Fruit fly (Drosophila melanogaster) whole organism, embryonic: ENCODE results near the gene Eig71Ek.

Experiments
- CG13894 ChIP-seq: fragments of 200-800 bp; sonication (Bioruptor generic); optimal IDR thresholded peaks from 3 replicates; lab custom pipeline; 2018; ENCODE audit warnings: missing biosample characterization, mild to moderate bottlenecking, missing genetic modification characterization, moderate library complexity
- CG14965 ChIP-seq: fragments of 200-800 bp; sonication (Bioruptor generic); optimal IDR thresholded peaks from 2 replicates; lab custom pipeline; 2016; ENCODE audit warnings: missing biosample characterization, missing genetic modification characterization, borderline replicate concordance
- CG15601 ChIP-seq: fragments of 200-800 bp; sonication (Bioruptor generic); optimal IDR thresholded peaks from 3 replicates; lab custom pipeline; 2019; ENCODE audit warnings: missing biosample characterization, mild to moderate bottlenecking, missing genetic modification characterization, moderate library complexity
- CG1602 ChIP-seq: fragments of 200-800 bp; sonication (Bioruptor generic); optimal IDR thresholded peaks from 3 replicates; lab custom pipeline; 2016; ENCODE audit warnings: missing biosample characterization, missing genetic modification characterization
- CG17359 ChIP-seq: fragments of 200-800 bp; sonication (Bioruptor generic); optimal IDR thresholded peaks from 3 replicates; lab custom pipeline; 2018; ENCODE audit warnings: missing biosample characterization, mild to moderate bottlenecking, missing genetic modification characterization, moderate library complexity
- CG17385 ChIP-seq: fragments of 200-800 bp; sonication (Bioruptor generic); optimal IDR thresholded peaks from 3 replicates; lab custom pipeline; 2018; ENCODE audit warnings: missing biosample characterization, mild to moderate bottlenecking, missing genetic modification characterization
- CG17912 ChIP-seq: fragments of 200-800 bp; sonication (Bioruptor generic); optimal IDR thresholded peaks from 2 replicates; lab custom pipeline; 2018; ENCODE audit warnings: missing biosample characterization, mild to moderate bottlenecking, missing genetic modification characterization
- CG18764 ChIP-seq: fragments of 200-800 bp; sonication (Bioruptor generic); optimal IDR thresholded peaks from 3 replicates; lab custom pipeline; 2016; ENCODE audit warnings: missing biosample characterization, missing genetic modification characterization
- CG3281 ChIP-seq: fragments of 200-800 bp; sonication (Bioruptor generic); optimal IDR thresholded peaks from 3 replicates; lab custom pipeline; 2017; ENCODE audit warnings: missing biosample characterization, mild to moderate bottlenecking, missing genetic modification characterization
- CG6683 ChIP-seq: fragments of 200-800 bp; sonication (Bioruptor generic); optimal IDR thresholded peaks from 2 replicates; lab custom pipeline; 2017; ENCODE audit warnings: missing biosample characterization, mild to moderate bottlenecking, missing genetic modification characterization, missing genetic modification reagents
- CG6791 ChIP-seq: fragments of 200-800 bp; sonication (Bioruptor generic); IDR thresholded peaks from 3 replicates; pipeline ENCODE4 v1.3.6; 2022; ENCODE audit warnings: missing biosample characterization, missing genetic modification characterization; ENCODE audit not compliant: partially characterized antibody
- CG7556 ChIP-seq: fragments of 200-800 bp; sonication (Bioruptor generic); optimal IDR thresholded peaks from 2 replicates; lab custom pipeline; 2017; ENCODE audit warnings: missing biosample characterization, mild to moderate bottlenecking, missing genetic modification characterization
- CG7839 ChIP-seq: fragments of 200-800 bp; sonication (Bioruptor generic); optimal IDR thresholded peaks from 3 replicates; lab custom pipeline; 2018; ENCODE audit warnings: missing biosample characterization, mild to moderate bottlenecking, missing genetic modification characterization, moderate library complexity
- CG7928 ChIP-seq: fragments of 200-800 bp; sonication (Bioruptor generic); optimal IDR thresholded peaks from 2 replicates; lab custom pipeline; 2017; ENCODE audit warnings: missing biosample characterization, mild to moderate bottlenecking, missing genetic modification characterization
- CG8359 ChIP-seq: fragments of 200-800 bp; sonication (Bioruptor generic); optimal IDR thresholded peaks from 2 replicates; lab custom pipeline; 2017; ENCODE audit warnings: missing biosample characterization, mild to moderate bottlenecking, missing genetic modification characterization, borderline replicate concordance
- CG8388 ChIP-seq: fragments of 200-800 bp; sonication (Bioruptor generic); optimal IDR thresholded peaks from 2 replicates; lab custom pipeline; 2019; ENCODE audit warnings: missing biosample characterization, mild to moderate bottlenecking, missing genetic modification characterization, moderate library complexity
- D ChIP-seq, 2 experiments: fragments of 200-800 bp in 1 of 2; fragments of >200 bp in 1 of 2; sonication (Bioruptor generic) in 1 of 2; optimal IDR thresholded peaks; 2 replicates in 1 of 2; 3 replicates in 1 of 2; lab custom pipeline; 2017; ENCODE audit warnings: mild to moderate bottlenecking in 1 of 2, missing biosample characterization in 1 of 2, missing genetic modification characterization in 1 of 2, missing genetic modification reagents in 1 of 2
- D19A ChIP-seq: fragments of 200-800 bp; optimal IDR thresholded peaks from 3 replicates; lab custom pipeline; 2019; ENCODE audit warnings: missing biosample characterization, mild to moderate bottlenecking, missing genetic modification characterization, moderate library complexity
- Dfd ChIP-seq, 2 experiments: fragments of >200 bp; optimal IDR thresholded peaks; 2 replicates each; lab custom pipeline; 2017; ENCODE audit warnings: missing biosample characterization in 2 of 2, missing genetic modification characterization in 2 of 2
- Elba2 ChIP-seq: fragments of 200-800 bp; sonication (Bioruptor generic); optimal IDR thresholded peaks from 3 replicates; lab custom pipeline; 2016; ENCODE audit warnings: missing biosample characterization, missing genetic modification characterization
- H2.0 ChIP-seq: fragments of 200-800 bp; sonication (Bioruptor generic); IDR thresholded peaks from 2 replicates; pipeline ENCODE4 v1.3.6; 2022; ENCODE audit warnings: missing biosample characterization, missing genetic modification characterization
- Hey ChIP-seq: fragments of 200-800 bp; sonication (Bioruptor generic); optimal IDR thresholded peaks from 3 replicates; lab custom pipeline; 2018; ENCODE audit warnings: missing biosample characterization, mild to moderate bottlenecking, missing genetic modification characterization
- Hr51 ChIP-seq, 2 experiments: fragments of 200-800 bp; sonication (Bioruptor generic); optimal IDR thresholded peaks; 2 replicates in 1 of 2; 3 replicates in 1 of 2; lab custom pipeline; 2016 to 2018; ENCODE audit warnings: missing biosample characterization in 2 of 2, missing genetic modification characterization in 2 of 2, mild to moderate bottlenecking in 1 of 2, moderate library complexity in 1 of 2
- Nf-YB ChIP-seq: fragments of 200-800 bp; sonication (Bioruptor generic); optimal IDR thresholded peaks from 3 replicates; lab custom pipeline; 2019; ENCODE audit warnings: missing biosample characterization, mild to moderate bottlenecking, missing genetic modification characterization, moderate library complexity
- Stat92E ChIP-seq, 3 experiments: fragments of >200 bp in 2 of 3; fragments of 200-800 bp in 1 of 3; sonication (Bioruptor generic) in 1 of 3; optimal IDR thresholded peaks; 2 replicates each; lab custom pipeline; 2017 to 2019; ENCODE audit warnings: missing biosample characterization in 3 of 3, missing genetic modification characterization in 3 of 3, mild to moderate bottlenecking in 1 of 3, moderate library complexity in 1 of 3
- Xbp1 ChIP-seq: fragments of 200-800 bp; sonication (Bioruptor generic); optimal IDR thresholded peaks from 3 replicates; lab custom pipeline; 2016; ENCODE audit warnings: missing biosample characterization, mild to moderate bottlenecking, missing genetic modification characterization
- ac ChIP-seq: fragments of 200-800 bp; sonication (Bioruptor generic); optimal IDR thresholded peaks from 3 replicates; lab custom pipeline; 2017; ENCODE audit warnings: missing biosample characterization, mild to moderate bottlenecking, missing genetic modification characterization
- ase ChIP-seq: fragments of 200-800 bp; sonication (Bioruptor generic); IDR thresholded peaks from 3 replicates; pipeline ENCODE4 v1.3.6; 2022; ENCODE audit warnings: missing biosample characterization, missing genetic modification characterization
- bab2 ChIP-seq: fragments of 200-800 bp; sonication (Bioruptor generic); optimal IDR thresholded peaks from 2 replicates; lab custom pipeline; 2016; ENCODE audit warnings: missing biosample characterization, missing genetic modification characterization
- bbx ChIP-seq: fragments of 200-800 bp; sonication (Bioruptor generic); IDR thresholded peaks from 2 replicates; pipeline ENCODE4 v1.3.6; 2022; ENCODE audit warnings: missing biosample characterization, missing genetic modification characterization; ENCODE audit not compliant: partially characterized antibody
- bsh ChIP-seq, 2 experiments: fragments of 200-800 bp; sonication (Bioruptor generic); optimal IDR thresholded peaks; 2 replicates each; lab custom pipeline; 2017 to 2018; ENCODE audit warnings: mild to moderate bottlenecking in 2 of 2, missing biosample characterization in 2 of 2, missing genetic modification characterization in 2 of 2, moderate library complexity in 1 of 2
- chif ChIP-seq, 2 experiments: fragments of 200-800 bp; sonication (Bioruptor generic); optimal IDR thresholded peaks; 3 replicates each; lab custom pipeline; 2016; ENCODE audit warnings: missing biosample characterization in 2 of 2, missing genetic modification characterization in 2 of 2
- chinmo ChIP-seq: fragments of 200-800 bp; sonication (Bioruptor generic); IDR thresholded peaks from 4 replicates; pipeline ENCODE4 v1.3.6; 2022; ENCODE audit warnings: missing biosample characterization, missing genetic modification characterization; ENCODE audit not compliant: partially characterized antibody
- dm ChIP-seq: fragments of 200-800 bp; sonication (Bioruptor generic); optimal IDR thresholded peaks from 3 replicates; lab custom pipeline; 2016; ENCODE audit warnings: missing biosample characterization, missing genetic modification characterization
- dmrt11E ChIP-seq: fragments of 200-800 bp; sonication (Bioruptor generic); optimal IDR thresholded peaks from 3 replicates; lab custom pipeline; 2018; ENCODE audit warnings: missing biosample characterization, mild to moderate bottlenecking, missing genetic modification characterization, moderate library complexity
- ewg ChIP-seq: fragments of 200-800 bp; sonication (Bioruptor generic); optimal IDR thresholded peaks from 3 replicates; lab custom pipeline; 2017; ENCODE audit warnings: mild to moderate bottlenecking, missing biosample characterization, missing genetic modification reagents, missing genetic modification characterization
- fd96Cb ChIP-seq: fragments of 200-800 bp; sonication (Bioruptor generic); optimal IDR thresholded peaks from 2 replicates; lab custom pipeline; 2018; ENCODE audit warnings: missing biosample characterization, mild to moderate bottlenecking, missing genetic modification characterization, moderate library complexity
- gcm ChIP-seq: fragments of 200-800 bp; sonication (Bioruptor generic); optimal IDR thresholded peaks from 2 replicates; lab custom pipeline; 2019; ENCODE audit warnings: missing biosample characterization, mild to moderate bottlenecking, missing genetic modification characterization, moderate library complexity
- h ChIP-seq: fragments of >200 bp; optimal IDR thresholded peaks from 2 replicates; lab custom pipeline; 2017
- lab ChIP-seq: fragments of 200-800 bp; sonication (Bioruptor generic); optimal IDR thresholded peaks from 3 replicates; lab custom pipeline; 2017; ENCODE audit warnings: missing biosample characterization, missing genetic modification characterization, mild to moderate bottlenecking, moderate library complexity, missing genetic modification reagents
- phol ChIP-seq: fragments of 200-800 bp; sonication (Bioruptor generic); optimal IDR thresholded peaks from 3 replicates; lab custom pipeline; 2018; ENCODE audit warnings: missing biosample characterization, mild to moderate bottlenecking, missing genetic modification characterization, moderate library complexity
- run ChIP-seq: fragments of 200-800 bp; sonication (Bioruptor generic); optimal IDR thresholded peaks from 3 replicates; lab custom pipeline; 2018; ENCODE audit warnings: missing biosample characterization, mild to moderate bottlenecking, missing genetic modification characterization
- sd ChIP-seq: fragments of 200-800 bp; sonication (Bioruptor generic); optimal IDR thresholded peaks from 3 replicates; lab custom pipeline; 2018; ENCODE audit warnings: missing biosample characterization, mild to moderate bottlenecking, missing genetic modification characterization, moderate library complexity
- sens ChIP-seq: fragments of 200-800 bp; sonication (Bioruptor generic); peaks from one replicate; lab custom pipeline; 2016; ENCODE audit warnings: missing biosample characterization, missing genetic modification characterization
- sens-2 ChIP-seq: fragments of 200-800 bp; sonication (Bioruptor generic); IDR thresholded peaks from 2 replicates; pipeline ENCODE4 v1.3.6; 2022; ENCODE audit warnings: missing biosample characterization, missing genetic modification characterization
- sob ChIP-seq: fragments of 200-800 bp; sonication (Bioruptor generic); IDR thresholded peaks from 2 replicates; pipeline ENCODE4 v1.3.6; 2022; ENCODE audit warnings: missing biosample characterization, missing genetic modification characterization
- vvl ChIP-seq: fragments of 200-800 bp; sonication (Bioruptor generic); IDR thresholded peaks from 2 replicates; pipeline ENCODE4 v1.3.6; 2022; ENCODE audit warnings: missing biosample characterization, missing genetic modification characterization

Eig71Ek gene

DNA sequence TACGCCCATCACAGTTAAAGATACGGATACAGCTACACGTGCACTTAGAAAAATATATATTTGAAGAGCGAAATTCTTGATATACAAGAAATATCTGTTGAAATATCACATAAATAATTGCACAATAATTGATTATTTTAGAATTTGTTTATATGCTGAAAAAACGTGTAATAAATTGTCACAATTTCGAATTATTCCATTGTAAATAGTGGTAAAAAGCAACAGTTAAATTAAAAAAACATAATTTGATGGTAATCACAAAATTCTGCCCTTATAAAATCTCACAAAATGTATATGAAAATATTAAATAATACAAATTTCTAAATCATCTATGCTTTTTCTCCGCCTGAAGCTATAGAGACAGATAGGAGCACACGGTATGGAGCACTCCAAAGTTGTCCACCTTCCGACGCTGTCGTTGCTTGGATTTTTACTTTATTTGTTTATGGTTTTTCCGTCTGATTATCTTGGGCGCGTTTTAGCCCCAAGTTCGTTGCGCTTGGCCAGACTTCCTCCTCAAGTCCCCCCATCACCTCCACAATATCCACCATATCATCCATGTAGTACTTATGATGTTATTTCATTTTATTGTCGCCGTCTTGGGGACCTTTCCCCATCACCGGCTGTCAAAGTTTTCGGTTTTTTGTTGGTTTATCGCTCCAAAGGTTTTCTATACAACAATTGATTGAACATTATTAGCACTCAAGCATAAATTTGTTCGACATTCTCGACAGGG lies 43.4 kb downstream of the Eig71Ek start (continued):
- TF ChIP-seq Hey (tag; lab: Kevin White, UChicago) (no peak), CG14965 (GFP tag; lab: Kevin White, UChicago) (no peak), CG7839 (tag; lab: Kevin White, UChicago) (peak; percentile 78), dmrt11E (tag; lab: Kevin White, UChicago) (peak; percentile 85), lab (peak; percentile 30), chif (GFP tag; optimal IDR thresholded peaks at IDR 0.05; lab: Kevin White, UChicago) (peak; percentile 14 to 31), sd (tag; lab: Kevin White, UChicago) (peak; percentile 7), CG17385 (peak; percentile 51), CG8388 (peak; percentile 57), bbx (GFP tag; lab: Robert Waterston, UW) (no peak), CG7556 (peak; percentile 71), ase (GFP tag; lab: Robert Waterston, UW) (no peak), phol (tag; lab: Kevin White, UChicago) (peak; percentile 83), CG6791 (GFP tag; lab: Robert Waterston, UW) (no peak), chinmo (GFP tag; lab: Robert Waterston, UW) (0 out of 4 replicates have a peak, but pooled peaks have one; percentile 50), CG7928 (GFP tag; lab: Kevin White, UChicago) (no peak), CG1602 (GFP tag; lab: Kevin White, UChicago) (peak; percentile 54), dm (GFP tag; lab: Kevin White, UChicago) (peak; percentile 25), CG18764 (peak; percentile 15), Nf-YB (GFP tag; lab: Kevin White, UChicago) (peak; percentile 56), CG6683 (GFP tag; lab: Kevin White, UChicago) (peak; percentile 12), bsh (GFP tag; optimal IDR thresholded peaks at IDR 0.05; lab: Kevin White, UChicago) (peak; percentile 0 to 77), CG13894 (tag; lab: Kevin White, UChicago) (peak; percentile 60), CG3281 (peak; percentile 24), Dfd (GFP tag; optimal IDR thresholded peaks at IDR 0.05; lab: Kevin White, UChicago) (no peak), bab2 (no peak), ewg (peak; percentile 46), run (tag; lab: Kevin White, UChicago) (peak; percentile 28), CG17912 (GFP tag; lab: Kevin White, UChicago) (no peak), CG8359 (peak; percentile 3), sens-2 (GFP tag; lab: Robert Waterston, UW) (no peak), sens (GFP tag; lab: Kevin White, UChicago) (peak; percentile 83), sob (GFP tag; lab: Robert Waterston, UW) (no peak; the same call in 1 of the 2 replicates), CG17359 (tag; lab: Kevin White, UChicago) (peak; percentile 69), D (optimal IDR thresholded peaks at IDR 0.05; lab: Kevin White, UChicago) (no peak), D (GFP tag; optimal IDR thresholded peaks at IDR 0.05; lab: Kevin White, UChicago) (peak; percentile 60), Xbp1 (GFP tag; lab: Kevin White, UChicago) (peak; percentile 55), Elba2 (GFP tag; lab: Kevin White, UChicago) (no peak), h (no peak), Stat92E (GFP tag; optimal IDR thresholded peaks at IDR 0.05; lab: Kevin White, UChicago) (peak in 1 of 3 experiments; percentile 34), CG15601 (tag; lab: Kevin White, UChicago) (peak; percentile 59), Hr51 (GFP tag; optimal IDR thresholded peaks at IDR 0.05; lab: Kevin White, UChicago) (peak in 1 of 2 experiments; percentile 73), H2.0 (GFP tag; lab: Robert Waterston, UW) (no peak), vvl (GFP tag; lab: Robert Waterston, UW) (peak; percentile 13; the same call in 1 of the 2 replicates), gcm (GFP tag; lab: Kevin White, UChicago) (peak; percentile 32), fd96Cb (tag; lab: Kevin White, UChicago) (peak; percentile 73), ac (GFP tag; lab: Kevin White, UChicago) (no peak), D19A (peak; percentile 69)
